Worm (Caenorhabditis elegans) whole organism, L1 larva: Measurements from ENCODE around the gene C08E8.3.

Experiments
- C04F5.9 ChIP-seq: sonication (generic microtip); optimal IDR thresholded peaks from 2 replicates; lab custom pipeline; 2016; ENCODE audit warnings: missing genetic modification characterization, missing compliant biosample characterization
- C16A3.4 ChIP-seq: fragments of 150-350 bp; optimal IDR thresholded peaks from 2 replicates; lab custom pipeline; 2014; ENCODE audit warnings: missing biosample characterization, missing genetic modification characterization
- C34B4.2 ChIP-seq: sonication (generic microtip); optimal IDR thresholded peaks from 2 replicates; lab custom pipeline; 2017; ENCODE audit warnings: mild to moderate bottlenecking, missing genetic modification characterization, missing compliant biosample characterization
- F16B12.6 ChIP-seq: fragments of 150-350 bp; optimal IDR thresholded peaks from 2 replicates; lab custom pipeline; 2014; ENCODE audit warnings: missing biosample characterization, missing genetic modification characterization
- Y116A8C.19 ChIP-seq: sonication (generic microtip); optimal IDR thresholded peaks from 2 replicates; lab custom pipeline; 2016; ENCODE audit warnings: missing compliant biosample characterization, missing genetic modification characterization, borderline replicate concordance
- aha-1 ChIP-seq: fragments of 150-350 bp; optimal IDR thresholded peaks from 2 replicates; lab custom pipeline; 2014; ENCODE audit warnings: missing biosample characterization, missing genetic modification characterization
- alr-1 ChIP-seq: fragments of 200-800 bp; sonication (Bioruptor generic); optimal IDR thresholded peaks from 2 replicates; lab custom pipeline; 2018; ENCODE audit warnings: borderline replicate concordance, mild to moderate bottlenecking, missing genetic modification characterization, missing compliant biosample characterization
- blmp-1 ChIP-seq: fragments of 150-350 bp; optimal IDR thresholded peaks from 2 replicates; lab custom pipeline; 2014; ENCODE audit warnings: missing biosample characterization, missing genetic modification characterization
- ceh-63 ChIP-seq: fragments of 200-800 bp; sonication (Bioruptor generic); optimal IDR thresholded peaks from 2 replicates; lab custom pipeline; 2018; ENCODE audit warnings: mild to moderate bottlenecking, missing genetic modification characterization, missing compliant biosample characterization
- ceh-8 ChIP-seq: fragments of 200-800 bp; sonication (Bioruptor generic); optimal IDR thresholded peaks from 2 replicates; lab custom pipeline; 2018; ENCODE audit warnings: mild to moderate bottlenecking, missing genetic modification characterization, moderate library complexity, missing compliant biosample characterization
- ceh-82 ChIP-seq, 3 experiments: fragments of 150-350 bp in 1 of 3; sonication (generic microtip) in 2 of 3; optimal IDR thresholded peaks; 2 replicates each; lab custom pipeline; 2014 to 2017; ENCODE audit warnings: missing biosample characterization in 3 of 3, missing genetic modification characterization in 3 of 3
- ceh-88 ChIP-seq: fragments of 200-800 bp; sonication (Bioruptor generic); IDR thresholded peaks from 2 replicates; pipeline ENCODE4 v1.3.6; 2022; ENCODE audit warnings: missing genetic modification characterization, missing compliant biosample characterization
- ces-1 ChIP-seq: fragments of 150-350 bp; optimal IDR thresholded peaks from 2 replicates; lab custom pipeline; 2014; ENCODE audit warnings: missing biosample characterization, missing genetic modification reagents, missing genetic modification characterization
- dsc-1 ChIP-seq: sonication (generic microtip); optimal IDR thresholded peaks from 2 replicates; lab custom pipeline; 2016; ENCODE audit warnings: mild to moderate bottlenecking, missing genetic modification characterization, missing compliant biosample characterization
- efl-3 ChIP-seq: fragments of 200-800 bp; sonication (Bioruptor generic); optimal IDR thresholded peaks from 2 replicates; lab custom pipeline; 2018; ENCODE audit warnings: mild to moderate bottlenecking, missing genetic modification characterization, missing compliant biosample characterization
- fkh-4 ChIP-seq: sonication (generic microtip); optimal IDR thresholded peaks from 2 replicates; lab custom pipeline; 2016; ENCODE audit warnings: missing compliant biosample characterization, missing genetic modification characterization, borderline replicate concordance
- fkh-8 ChIP-seq: sonication (generic microtip); optimal IDR thresholded peaks from 2 replicates; lab custom pipeline; 2016; ENCODE audit warnings: mild to moderate bottlenecking, missing genetic modification characterization, missing compliant biosample characterization
- fos-1 ChIP-seq: fragments of 150-350 bp; optimal IDR thresholded peaks from 2 replicates; lab custom pipeline; 2014; ENCODE audit warnings: missing biosample characterization, missing genetic modification characterization
- grh-1 ChIP-seq: fragments of 200-800 bp; sonication (Bioruptor generic); IDR thresholded peaks from 2 replicates; pipeline ENCODE4 v1.3.6; 2022; ENCODE audit warnings: missing genetic modification reagents, missing genetic modification characterization, missing compliant biosample characterization
- hlh-4 ChIP-seq: sonication (generic microtip); optimal IDR thresholded peaks from 2 replicates; lab custom pipeline; 2016; ENCODE audit warnings: mild to moderate bottlenecking, missing genetic modification characterization, missing compliant biosample characterization
- irx-1 ChIP-seq: sonication (generic microtip); optimal IDR thresholded peaks from 2 replicates; lab custom pipeline; 2016; ENCODE audit warnings: missing genetic modification characterization, missing compliant biosample characterization
- isw-1 ChIP-seq: fragments of 200-800 bp; sonication (Bioruptor generic); IDR thresholded peaks from 2 replicates; pipeline ENCODE4 v1.3.6; 2022; ENCODE audit warnings: missing genetic modification characterization, missing compliant biosample characterization
- jun-1 ChIP-seq: fragments of 150-350 bp; optimal IDR thresholded peaks from 2 replicates; lab custom pipeline; 2014; ENCODE audit warnings: missing biosample characterization, missing genetic modification reagents, missing genetic modification characterization
- lin-13 ChIP-seq: fragments of 150-350 bp; optimal IDR thresholded peaks from 2 replicates; lab custom pipeline; 2014; ENCODE audit warnings: missing biosample characterization, missing genetic modification reagents, missing genetic modification characterization
- lin-35 ChIP-seq, 2 experiments: fragments of 150-350 bp; optimal IDR thresholded peaks; 2 replicates each; lab custom pipeline; 2014; ENCODE audit warnings: missing biosample characterization in 2 of 2, missing genetic modification characterization in 2 of 2, missing genetic modification reagents in 2 of 2
- lin-39 ChIP-seq: fragments of 150-350 bp; optimal IDR thresholded peaks from 2 replicates; lab custom pipeline; 2014; ENCODE audit warnings: missing biosample characterization, missing genetic modification reagents, missing genetic modification characterization
- lir-3 ChIP-seq: sonication (generic microtip); optimal IDR thresholded peaks from 2 replicates; lab custom pipeline; 2016; ENCODE audit warnings: mild to moderate bottlenecking, missing genetic modification characterization, moderate library complexity, missing compliant biosample characterization; ENCODE audit not compliant: poor library complexity
- mdl-1 ChIP-seq, 2 experiments: fragments of 150-350 bp; optimal IDR thresholded peaks; 2 replicates each; lab custom pipeline; 2014 to 2017; ENCODE audit warnings: missing biosample characterization in 2 of 2, missing genetic modification characterization in 2 of 2, inconsistent platforms in 1 of 2
- mef-2 ChIP-seq: fragments of 150-350 bp; optimal IDR thresholded peaks from 2 replicates; lab custom pipeline; 2014; ENCODE audit warnings: missing biosample characterization, missing genetic modification characterization
- mep-1 ChIP-seq: fragments of 150-350 bp; optimal IDR thresholded peaks from 2 replicates; lab custom pipeline; 2014; ENCODE audit warnings: missing biosample characterization, missing genetic modification characterization
- nhr-11 ChIP-seq: fragments of 150-350 bp; optimal IDR thresholded peaks from 2 replicates; lab custom pipeline; 2014; ENCODE audit warnings: missing biosample characterization, missing genetic modification characterization
- nhr-12 ChIP-seq: sonication (generic microtip); optimal IDR thresholded peaks from 2 replicates; lab custom pipeline; 2017; ENCODE audit warnings: missing biosample characterization, missing genetic modification characterization
- nhr-19 ChIP-seq: fragments of 200-800 bp; sonication (Bioruptor generic); conservative IDR thresholded peaks from 2 replicates; pipeline ENCODE4 v1.3.6; 2022; ENCODE audit warnings: missing genetic modification characterization, missing compliant biosample characterization
- nhr-28 ChIP-seq: fragments of 150-350 bp; optimal IDR thresholded peaks from 2 replicates; lab custom pipeline; 2014; ENCODE audit warnings: missing biosample characterization, missing genetic modification characterization
- nhr-47 ChIP-seq: sonication (generic microtip); optimal IDR thresholded peaks from 2 replicates; lab custom pipeline; 2016; ENCODE audit warnings: mild to moderate bottlenecking, missing genetic modification characterization, moderate library complexity, missing compliant biosample characterization
- nhr-71 ChIP-seq: sonication (generic microtip); optimal IDR thresholded peaks from 2 replicates; lab custom pipeline; 2016; ENCODE audit warnings: mild to moderate bottlenecking, missing genetic modification characterization, moderate library complexity, missing compliant biosample characterization
- nhr-76 ChIP-seq: sonication (generic microtip); optimal IDR thresholded peaks from 2 replicates; lab custom pipeline; 2017; ENCODE audit warnings: missing biosample characterization, missing genetic modification characterization
- nhr-77 ChIP-seq: fragments of 150-350 bp; optimal IDR thresholded peaks from 2 replicates; lab custom pipeline; 2014; ENCODE audit warnings: missing biosample characterization, missing genetic modification characterization
- nhr-85 ChIP-seq: sonication (generic microtip); peaks from one replicate; lab custom pipeline; 2016; ENCODE audit warnings: missing genetic modification characterization, inconsistent platforms, missing compliant biosample characterization
- nhr-90 ChIP-seq: sonication (generic microtip); optimal IDR thresholded peaks from 2 replicates; lab custom pipeline; 2016; ENCODE audit warnings: mild to moderate bottlenecking, missing genetic modification characterization, missing compliant biosample characterization; ENCODE audit not compliant: poor library complexity
- pag-3 ChIP-seq: sonication (generic microtip); optimal IDR thresholded peaks from 2 replicates; lab custom pipeline; 2017; ENCODE audit warnings: missing genetic modification characterization, mild to moderate bottlenecking, missing compliant biosample characterization, antibody characterized with exemption, borderline replicate concordance; ENCODE audit not compliant: insufficient read depth
- pqm-1 ChIP-seq: sonication (generic microtip); optimal IDR thresholded peaks from 3 replicates; lab custom pipeline; 2017; ENCODE audit warnings: missing biosample characterization, missing genetic modification characterization
- rnt-1 ChIP-seq: sonication (generic microtip); optimal IDR thresholded peaks from 2 replicates; lab custom pipeline; 2016; ENCODE audit warnings: mild to moderate bottlenecking, missing genetic modification characterization, moderate library complexity, missing compliant biosample characterization
- skn-1 ChIP-seq: fragments of 150-350 bp; optimal IDR thresholded peaks from 2 replicates; lab custom pipeline; 2014; ENCODE audit warnings: missing biosample characterization, missing genetic modification characterization
- snpc-4 ChIP-seq: fragments of 150-350 bp; optimal IDR thresholded peaks from 2 replicates; lab custom pipeline; 2014; ENCODE audit warnings: missing biosample characterization, missing genetic modification characterization
- snu-23 ChIP-seq: sonication (generic microtip); optimal IDR thresholded peaks from 2 replicates; lab custom pipeline; 2016; ENCODE audit warnings: missing genetic modification characterization, missing compliant biosample characterization
- swsn-7 ChIP-seq: sonication (generic microtip); optimal IDR thresholded peaks from 2 replicates; lab custom pipeline; 2016; ENCODE audit warnings: missing genetic modification characterization, missing compliant biosample characterization
- tbx-2 ChIP-seq: sonication (generic microtip); optimal IDR thresholded peaks from 2 replicates; lab custom pipeline; 2016; ENCODE audit warnings: missing genetic modification characterization, missing compliant biosample characterization
- unc-30 ChIP-seq: sonication (generic microtip); optimal IDR thresholded peaks from 2 replicates; lab custom pipeline; 2017; ENCODE audit warnings: missing biosample characterization, missing genetic modification characterization
- vab-15 ChIP-seq: sonication (generic microtip); optimal IDR thresholded peaks from 2 replicates; lab custom pipeline; 2017; ENCODE audit warnings: missing genotype, mild to moderate bottlenecking, missing genetic modification characterization, missing compliant biosample characterization
- zag-1 ChIP-seq: fragments of 150-350 bp; optimal IDR thresholded peaks from 2 replicates; lab custom pipeline; 2014; ENCODE audit warnings: missing biosample characterization, missing genetic modification characterization
- zip-4 ChIP-seq: fragments of 200-800 bp; sonication (Bioruptor generic); optimal IDR thresholded peaks from 2 replicates; lab custom pipeline; 2018; ENCODE audit warnings: mild to moderate bottlenecking, missing genetic modification characterization, moderate library complexity, missing compliant biosample characterization
- ztf-11 ChIP-seq, 2 experiments: sonication (generic microtip); optimal IDR thresholded peaks; 2 replicates each; lab custom pipeline; 2016 to 2017; ENCODE audit warnings: missing genetic modification characterization in 2 of 2, missing biosample characterization in 1 of 2, missing compliant biosample characterization in 1 of 2
- ztf-4 ChIP-seq: fragments of 150-350 bp; optimal IDR thresholded peaks from 2 replicates; lab custom pipeline; 2014; ENCODE audit warnings: missing biosample characterization, missing genetic modification characterization

C08E8.3 gene

ce11 chrV:18346080-18346479 lies 3.8 kb upstream of the C08E8.3 start:
- TF ChIP-seq ces-1 (GFP tag; lab: Kevin White, UChicago) (no peak), efl-3 (GFP tag; lab: Kevin White, UChicago) (no peak), nhr-11 (tag; lab: Kevin White, UChicago) (no peak), lin-13 (GFP tag; lab: Kevin White, UChicago) (no peak), blmp-1 (peak; percentile 93), zip-4 (GFP tag; lab: Kevin White, UChicago) (no peak), pag-3 (no peak), lin-35 (GFP tag; optimal IDR thresholded peaks at IDR 0.05; lab: Kevin White, UChicago) (peak in 1 of 2 experiments; percentile 71), C34B4.2 (tag; lab: Kevin White, UChicago) (no peak), fkh-8 (tag; lab: Kevin White, UChicago) (no peak), Y116A8C.19 (tag; lab: Kevin White, UChicago) (no peak), skn-1 (tag; lab: Kevin White, UChicago) (peak; percentile 53), grh-1 (GFP tag; lab: Robert Waterston, UW) (no peak), ztf-11 (tag; optimal IDR thresholded peaks at IDR 0.05; lab: Kevin White, UChicago) (no peak), vab-15 (no peak), ceh-82 (tag; optimal IDR thresholded peaks at IDR 0.05; lab: Kevin White, UChicago) (no peak), fkh-4 (tag; lab: Kevin White, UChicago) (no peak), mef-2 (tag; lab: Kevin White, UChicago) (no peak), F16B12.6 (tag; lab: Kevin White, UChicago) (no peak), pqm-1 (peak; percentile 98), jun-1 (tag; lab: Kevin White, UChicago) (peak; percentile 89), isw-1 (GFP tag; lab: Robert Waterston, UW) (no peak), nhr-90 (tag; lab: Kevin White, UChicago) (peak; percentile 65), tbx-2 (tag; lab: Kevin White, UChicago) (peak; percentile 18), lin-39 (no peak), nhr-77 (tag; lab: Kevin White, UChicago) (no peak), nhr-12 (no peak), nhr-85 (no peak), ztf-4 (tag; lab: Kevin White, UChicago) (no peak), rnt-1 (no peak), snpc-4 (tag; lab: Kevin White, UChicago) (no peak), alr-1 (tag; lab: Kevin White, UChicago) (no peak), unc-30 (tag; lab: Kevin White, UChicago) (no peak), C04F5.9 (tag; lab: Kevin White, UChicago) (no peak), mdl-1 (tag; optimal IDR thresholded peaks at IDR 0.05; lab: Kevin White, UChicago) (peak in 1 of 2 experiments; percentile 55), dsc-1 (tag; lab: Kevin White, UChicago) (no peak), ceh-8 (GFP tag; lab: Kevin White, UChicago) (no peak), ceh-63 (GFP tag; lab: Kevin White, UChicago) (no peak), nhr-19 (GFP tag; lab: Robert Waterston, UW) (peak; percentile 35), nhr-71 (tag; lab: Kevin White, UChicago) (peak; percentile 47), nhr-76 (no peak), mep-1 (no peak), nhr-47 (tag; lab: Kevin White, UChicago) (no peak), ceh-88 (GFP tag; lab: Robert Waterston, UW) (no peak), hlh-4 (no peak), swsn-7 (tag; lab: Kevin White, UChicago) (no peak), lir-3 (tag; lab: Kevin White, UChicago) (no peak), fos-1 (no peak), irx-1 (tag; lab: Kevin White, UChicago) (no peak), C16A3.4 (tag; lab: Kevin White, UChicago) (no peak), nhr-28 (tag; lab: Kevin White, UChicago) (no peak), zag-1 (tag; lab: Kevin White, UChicago) (no peak), aha-1 (no peak), snu-23 (GFP tag; lab: Kevin White, UChicago) (no peak)
